Worm (Caenorhabditis elegans) whole organism, young adult: Measurements from ENCODE around the gene Y55H10A.2.

Source experiments
- F33H1.4 ChIP-seq: fragments of 200-800 bp; sonication (Bioruptor generic); IDR thresholded peaks from 2 replicates; pipeline ENCODE4 v1.3.6; 2022; ENCODE audit warnings: missing genetic modification reagents, missing genetic modification characterization, missing compliant biosample characterization
- ama-1 ChIP-seq, 3 experiments: fragments of 150-350 bp in 1 of 3; sonication (generic microtip) in 2 of 3; optimal IDR thresholded peaks; 2 replicates each; lab custom pipeline; 2014 to 2018; ENCODE audit warnings: missing biosample characterization in 2 of 3, missing genetic modification characterization in 2 of 3, missing genetic modification reagents in 2 of 3
- pha-4 ChIP-seq: fragments of 150-350 bp; sonication (generic microtip); optimal IDR thresholded peaks from 2 replicates; lab custom pipeline; 2014; ENCODE audit warnings: missing biosample characterization, missing genetic modification reagents, missing genetic modification characterization
- rcor-1 ChIP-seq: fragments of 200-800 bp; sonication (Bioruptor generic); IDR thresholded peaks from 2 replicates; pipeline ENCODE4 v1.3.6; 2022; ENCODE audit warnings: missing genetic modification reagents, missing genetic modification characterization, missing compliant biosample characterization
- tbx-9 ChIP-seq: sonication (generic microtip); optimal IDR thresholded peaks from 2 replicates; lab custom pipeline; 2016; ENCODE audit warnings: borderline replicate concordance, missing genetic modification characterization, inconsistent platforms, missing compliant biosample characterization
- unc-62 ChIP-seq: fragments of 150-350 bp; optimal IDR thresholded peaks from 2 replicates; lab custom pipeline; 2014; ENCODE audit warnings: missing biosample characterization, missing genetic modification reagents, missing genetic modification characterization

DNA sequence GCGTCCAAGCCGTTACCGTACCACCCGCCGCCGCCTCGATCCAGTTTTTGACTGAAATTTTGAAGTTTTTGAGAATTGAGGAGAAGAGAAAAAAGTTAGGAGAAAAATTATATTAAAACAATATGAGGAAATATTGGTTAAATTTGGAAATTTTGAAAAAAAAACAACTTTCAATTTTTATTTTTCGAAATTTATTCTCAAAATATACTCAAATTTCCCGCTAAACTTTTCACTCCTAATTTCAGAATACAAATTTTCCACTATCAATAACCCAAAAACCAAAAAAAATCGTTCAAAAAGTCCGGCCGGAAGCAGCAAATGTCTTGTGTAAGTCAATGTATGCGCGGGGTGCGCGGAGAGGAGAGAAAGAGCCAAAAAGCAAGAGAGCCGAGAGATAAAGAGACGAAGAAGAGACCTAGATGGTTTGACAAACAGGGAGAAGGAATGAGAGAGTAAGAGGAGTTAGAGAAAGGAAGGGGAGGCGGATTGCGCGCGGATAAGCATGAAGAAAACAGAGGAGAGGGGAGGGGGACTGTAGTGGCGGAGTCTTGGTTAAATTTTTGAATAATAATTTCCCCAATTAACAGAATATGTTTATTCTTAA, 13.2 kb upstream of the Y55H10A.2 start, which contains the start of gene elks-1:
- TF ChIP-seq ama-1 (optimal IDR thresholded peaks at IDR 0.05; lab: Kevin White, UChicago) (no peak), ama-1 (GFP tag; optimal IDR thresholded peaks at IDR 0.05; lab: Kevin White, UChicago) (no peak), tbx-9 (tag; lab: Kevin White, UChicago) (no peak), pha-4 (tag; lab: Kevin White, UChicago) (no peak), rcor-1 (GFP tag; lab: Robert Waterston, UW) (no peak), F33H1.4 (no peak), unc-62 (no peak)
